Fruit fly (Drosophila melanogaster) whole organism, larva: ENCODE measurements around the gene CG15408.

Experiments
- noc ChIP-seq: fragments of 200-800 bp; sonication (Bioruptor generic); optimal IDR thresholded peaks from 3 replicates; lab custom pipeline; 2019; ENCODE audit warnings: missing biosample characterization, mild to moderate bottlenecking, missing genetic modification characterization, moderate library complexity

The CG15408 gene

DNA sequence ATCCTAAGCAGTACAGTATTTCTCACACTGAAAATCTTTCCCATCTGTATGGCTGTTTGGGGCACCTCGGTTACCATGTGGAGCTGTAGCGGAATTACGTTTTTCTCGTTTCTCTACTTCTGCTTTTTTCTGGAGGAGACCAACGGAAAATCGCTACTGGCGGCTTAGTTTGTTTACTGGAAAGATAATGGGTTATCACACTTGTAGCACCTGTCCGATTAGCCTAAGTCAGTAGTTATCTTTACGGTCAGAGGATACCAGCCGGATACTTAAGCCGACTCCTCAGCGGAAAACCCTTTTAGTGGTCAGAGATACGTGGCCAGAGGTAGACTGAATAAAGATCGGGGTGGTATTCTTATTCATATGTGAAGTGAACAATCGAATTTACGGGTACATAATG, at the start of gene CG15408:
Gene CG15408, plus strand, starts transcription at position 301 of the 400 bp plus-strand sequence.
- TF ChIP-seq noc (tag; lab: Kevin White, UChicago) = no peak

DNA sequence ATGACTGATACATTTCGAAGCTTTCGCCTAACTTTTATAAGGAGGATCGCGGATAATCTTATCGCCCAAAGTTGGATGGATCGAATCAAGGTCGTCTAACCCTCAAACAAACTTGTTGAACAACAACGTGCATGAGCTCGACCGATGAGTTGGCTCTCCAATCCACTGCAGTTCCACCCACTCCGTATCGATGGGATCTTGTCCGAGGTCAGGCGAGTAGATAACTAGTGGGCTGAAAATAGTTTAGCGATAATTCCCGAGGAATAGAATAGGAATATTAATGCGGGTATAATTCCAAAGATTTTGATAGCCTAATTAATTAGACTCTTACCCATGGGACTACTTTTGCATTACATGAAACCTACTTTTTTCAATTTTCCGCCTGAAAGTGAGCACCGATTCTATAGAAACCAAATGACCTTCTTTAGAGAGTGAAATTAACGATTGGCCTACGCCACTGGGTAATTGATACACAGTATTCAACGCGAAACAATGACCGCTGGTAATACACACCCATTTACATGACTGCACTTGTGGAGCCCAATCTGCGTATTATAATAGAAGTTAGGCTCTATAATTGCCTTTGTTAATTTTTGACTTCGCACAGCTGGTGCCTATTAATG, 38.8 kb upstream of the CG15408 start:
- no peak for TF ChIP-seq noc (tag; lab: Kevin White, UChicago)

DNA sequence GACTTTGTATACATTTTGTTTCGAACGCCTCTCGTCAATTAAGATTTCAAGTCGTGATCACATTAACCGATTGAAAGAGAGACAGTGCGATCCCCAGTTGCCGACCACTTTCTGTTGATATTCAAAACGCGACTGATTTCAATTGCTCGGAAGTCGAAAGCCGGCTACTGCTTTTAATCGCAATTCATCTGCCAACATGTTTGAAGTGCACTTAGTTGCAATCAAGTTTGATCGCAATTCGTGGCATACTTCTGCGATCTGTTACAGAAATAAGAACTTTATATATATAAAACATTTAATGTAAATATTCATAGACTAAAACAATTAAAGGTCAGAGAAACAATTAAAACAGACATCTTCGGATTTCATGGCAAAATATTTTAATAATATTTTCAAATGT, 38.0 kb upstream of the CG15408 start, which contains the start of gene CG9664:
Gene CG9664, minus strand, starts transcription at position 135 of the 400 bp plus-strand sequence.
- no peak for TF ChIP-seq noc (tag; lab: Kevin White, UChicago)

DNA sequence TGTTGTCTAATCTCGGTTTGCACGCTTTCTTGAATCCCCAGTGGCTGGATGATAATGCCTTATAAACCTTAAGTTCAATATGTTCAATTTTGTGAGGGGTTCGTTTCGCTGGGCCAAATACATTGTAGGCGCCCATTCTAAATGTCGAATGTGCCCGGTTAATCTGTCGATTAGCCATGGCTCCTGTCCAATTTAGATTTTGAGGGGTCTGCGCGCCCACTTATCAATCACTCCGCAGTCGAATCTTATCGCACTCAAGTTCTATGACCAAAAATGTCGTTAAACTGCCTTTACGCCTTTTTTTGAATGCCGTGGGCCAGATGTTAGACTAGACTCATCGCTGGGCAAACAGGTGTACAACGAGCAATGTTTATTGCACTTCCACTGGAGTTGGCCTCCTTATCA, 34.5 kb upstream of the CG15408 start:
- no peak for TF ChIP-seq noc (tag; lab: Kevin White, UChicago)

DNA sequence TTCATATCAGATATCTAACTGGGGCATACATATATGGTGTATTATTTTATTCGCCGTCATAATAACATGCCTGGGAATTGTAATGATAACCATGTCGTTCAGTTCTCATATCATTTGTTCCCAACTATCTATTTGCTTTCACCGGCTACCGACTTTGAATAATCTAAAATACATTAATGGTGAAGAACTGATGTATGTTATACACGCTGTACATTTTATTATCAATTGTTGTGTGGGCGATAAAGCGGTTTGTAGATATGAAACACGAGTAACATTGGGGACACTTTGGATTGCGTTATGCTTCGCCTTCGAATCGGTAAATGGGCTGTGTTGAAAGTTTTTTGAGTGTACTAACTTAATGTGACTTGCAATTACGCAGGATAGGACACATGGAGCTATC, 33.5 kb upstream of the CG15408 start:
- no peak for TF ChIP-seq noc (tag; lab: Kevin White, UChicago)

DNA sequence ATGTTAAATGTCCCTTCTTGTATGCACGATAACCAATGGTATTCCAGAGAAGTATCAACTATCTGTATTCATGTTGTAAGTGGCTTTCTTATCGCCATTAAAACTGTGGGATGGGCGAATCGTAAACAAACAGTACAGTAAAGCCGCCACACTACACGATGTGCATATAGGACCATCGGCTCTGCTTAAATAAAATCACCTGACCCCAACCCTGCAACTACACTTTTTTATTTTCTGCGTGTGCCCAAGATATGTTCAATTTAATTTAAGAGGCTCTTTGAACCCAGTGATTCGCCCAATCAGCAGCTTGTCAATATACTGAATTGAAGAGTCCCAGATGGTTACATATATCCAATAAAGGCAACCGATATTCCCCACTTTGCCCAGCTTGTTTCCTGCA, 32.8 kb upstream of the CG15408 start:
- TF ChIP-seq noc (tag; lab: Kevin White, UChicago) = no peak

DNA sequence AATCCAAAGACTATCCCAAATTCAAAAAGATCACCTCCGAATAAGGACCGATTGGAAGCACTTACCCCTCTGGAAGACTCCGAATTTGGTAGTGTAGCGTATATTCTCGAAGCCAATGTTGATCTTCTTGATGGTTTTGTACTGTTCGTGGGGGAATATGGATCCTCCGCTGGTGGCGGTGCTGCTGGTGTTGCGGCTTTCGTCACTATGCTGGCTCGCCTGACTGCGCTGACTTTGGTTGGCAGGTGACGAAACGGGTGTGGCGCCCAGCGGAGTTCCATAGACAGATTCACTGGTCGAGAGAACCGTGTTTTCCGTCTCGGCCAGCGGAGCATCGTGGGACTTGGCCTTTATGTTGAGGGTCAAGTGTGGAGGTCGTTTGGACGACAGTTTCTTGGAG, 31.6 kb upstream of the CG15408 start:
- no peak for TF ChIP-seq noc (tag; lab: Kevin White, UChicago)

DNA sequence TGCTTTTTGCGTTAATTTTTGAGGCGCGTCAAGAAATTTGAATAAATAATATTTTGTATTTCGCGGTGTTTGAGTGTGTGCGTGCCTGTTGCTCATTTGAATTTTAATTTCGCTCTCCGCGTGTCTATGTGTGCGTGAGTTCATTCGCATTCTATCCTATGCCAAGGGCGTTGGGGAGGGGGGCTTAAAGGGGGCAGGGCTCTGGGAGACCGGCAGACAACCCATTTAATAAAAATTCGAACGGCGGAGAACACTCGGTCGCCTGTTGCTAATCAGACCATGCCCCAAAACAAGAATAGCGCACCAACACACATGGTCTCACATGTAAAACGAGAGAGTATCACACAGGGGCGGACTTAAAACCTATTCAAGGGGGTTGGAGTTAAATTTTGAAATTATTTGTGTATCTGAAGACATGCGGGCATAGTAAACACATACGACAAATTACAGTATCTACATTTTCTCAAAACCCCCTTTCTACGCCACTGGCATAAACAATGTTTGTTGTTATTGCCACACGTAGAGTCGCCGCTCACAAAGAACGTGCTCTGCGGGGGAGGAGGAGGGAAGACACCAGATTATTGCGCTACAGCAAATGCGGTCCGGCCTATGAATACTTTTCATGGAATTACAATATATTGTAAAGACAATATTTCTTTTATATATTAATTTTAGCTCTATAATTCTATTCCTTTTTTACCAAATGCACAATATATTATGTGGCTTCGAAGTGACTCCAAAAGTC, 30.7 kb upstream of the CG15408 start:
- peak; percentile 99 for TF ChIP-seq noc (tag; lab: Kevin White, UChicago)

DNA sequence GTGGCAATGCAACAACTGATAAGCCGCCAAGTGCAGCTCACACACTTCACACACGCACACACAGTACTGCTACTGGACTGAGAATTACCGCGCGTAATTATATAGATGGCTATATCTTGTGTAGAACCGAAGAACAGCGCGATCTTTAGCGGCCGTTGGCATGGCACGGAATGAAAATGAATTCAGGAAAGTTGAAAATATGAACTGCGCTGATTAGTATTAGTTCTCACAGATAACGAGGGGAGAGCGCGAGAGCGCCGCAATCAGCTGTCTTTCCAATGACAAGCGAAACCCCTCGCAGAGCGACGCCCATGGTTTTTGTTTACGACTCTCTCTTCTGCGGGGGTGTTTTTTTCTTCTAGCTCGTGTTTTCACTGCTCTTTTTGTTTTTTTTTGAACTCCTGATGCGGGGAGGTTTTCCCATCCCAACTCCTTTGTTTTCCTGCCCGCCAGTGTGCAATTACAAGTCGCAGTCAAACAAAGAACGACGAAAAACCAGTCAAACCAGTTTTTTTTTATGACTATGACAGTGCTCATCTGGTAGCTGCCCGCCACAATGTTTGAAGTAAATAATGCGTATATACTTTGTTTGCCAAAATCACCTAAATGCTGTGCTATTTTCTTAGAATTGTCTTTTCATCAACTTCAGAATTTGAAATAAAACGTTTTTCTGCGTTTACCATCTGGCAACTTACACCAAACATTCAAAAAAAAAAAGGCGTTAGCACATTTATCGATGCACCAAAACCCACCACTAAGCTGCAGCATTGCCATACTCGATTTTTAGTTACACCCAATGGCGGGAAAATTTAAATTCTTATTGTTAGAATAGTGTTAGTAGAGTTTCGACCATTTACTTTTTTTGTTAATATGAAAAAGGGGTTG, 29.4 kb upstream of the CG15408 start, which contains the start of gene CG9663:
Gene CG9663, minus strand, starts transcription at position 173 of the 885 bp plus-strand sequence.
- peak; percentile 50 for TF ChIP-seq noc (tag; lab: Kevin White, UChicago)

DNA sequence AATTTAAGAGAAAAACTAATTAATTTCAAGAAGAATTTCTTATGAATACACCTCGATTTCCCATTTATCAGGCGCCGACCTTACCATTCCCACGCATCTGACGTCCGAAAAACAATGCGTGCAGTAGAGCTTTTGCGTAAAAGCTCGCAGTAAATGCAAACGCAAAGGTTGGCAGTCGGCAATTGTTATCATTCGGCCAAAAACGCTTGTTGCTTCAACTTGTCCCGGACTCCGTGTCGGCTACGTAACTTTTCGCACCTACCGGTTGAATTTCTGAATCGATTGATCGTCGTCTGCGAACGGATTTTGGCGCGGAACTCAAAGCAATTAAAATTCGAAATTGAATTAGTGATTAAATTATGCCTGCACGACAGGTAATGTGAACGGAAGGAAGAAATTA, 28.7 kb upstream of the CG15408 start, which contains the start of gene CG3277:
Gene CG3277, plus strand, starts transcription at position 208 of the 400 bp plus-strand sequence.
- no peak for TF ChIP-seq noc (tag; lab: Kevin White, UChicago)

DNA sequence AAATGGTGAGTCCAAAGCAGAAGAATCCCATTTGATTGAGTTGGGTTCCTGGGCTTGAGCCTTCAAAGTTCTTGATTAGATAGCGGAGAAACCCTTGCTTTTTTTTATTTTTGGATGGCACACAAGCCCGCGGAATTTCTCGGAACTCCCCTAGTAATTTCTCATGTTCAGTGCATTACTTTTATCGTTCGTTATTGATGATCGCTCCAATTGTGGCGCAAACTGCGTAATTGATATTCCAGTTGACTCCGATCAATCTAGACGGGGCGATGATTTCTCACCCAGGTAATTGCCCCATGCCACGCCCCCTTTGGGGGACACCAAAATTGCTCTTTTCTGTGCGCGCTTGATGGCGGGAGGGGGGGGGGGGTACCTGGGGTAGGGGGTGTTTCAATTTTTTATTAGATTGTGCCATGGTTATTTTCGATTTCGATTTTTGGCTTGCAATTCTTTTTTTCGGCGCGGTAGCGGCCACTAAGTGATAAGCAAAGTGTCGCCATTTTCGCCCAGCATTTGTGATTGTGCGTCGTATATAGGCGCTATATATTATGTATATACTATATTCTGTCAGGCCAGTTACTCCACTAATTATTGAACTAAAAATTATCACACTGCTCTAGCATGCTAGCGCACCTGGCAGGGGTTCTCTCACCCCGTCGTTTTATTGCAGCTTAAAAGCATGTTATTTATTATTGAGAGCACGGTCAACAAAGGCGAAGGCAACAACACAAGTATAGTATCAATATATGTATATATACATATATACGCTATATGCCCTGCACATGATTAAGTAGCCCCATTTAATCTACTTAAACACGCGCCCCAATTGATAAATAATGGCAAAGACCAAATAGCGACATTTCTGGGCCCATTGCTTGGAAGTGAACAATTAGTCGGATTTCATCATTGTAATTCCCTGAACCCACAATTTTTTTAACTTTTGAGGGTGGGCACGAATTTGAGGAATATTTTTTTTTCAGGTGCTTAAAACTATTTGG, 27.5 kb upstream of the CG15408 start:
- peak; percentile 39 for TF ChIP-seq noc (tag; lab: Kevin White, UChicago)

DNA sequence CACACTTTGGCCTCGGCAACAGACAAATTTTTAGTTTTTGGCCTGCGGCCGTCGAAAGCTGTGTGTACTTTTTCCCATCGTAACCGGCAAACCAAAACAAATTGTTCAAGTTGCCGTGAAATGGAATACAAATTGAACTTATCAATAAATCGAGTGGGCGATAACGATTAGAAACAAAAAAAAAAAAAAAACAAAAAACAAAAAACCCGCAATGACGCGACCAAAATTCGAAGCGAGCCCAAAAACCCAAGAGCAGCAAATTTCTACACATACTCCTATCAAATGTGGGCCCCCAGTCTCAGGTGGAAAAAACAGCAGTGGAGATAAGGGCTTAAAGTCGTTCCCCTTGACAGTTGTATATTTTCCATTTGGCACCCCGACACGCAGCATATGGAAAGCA, 25.4 kb upstream of the CG15408 start:
- no peak for TF ChIP-seq noc (tag; lab: Kevin White, UChicago)

DNA sequence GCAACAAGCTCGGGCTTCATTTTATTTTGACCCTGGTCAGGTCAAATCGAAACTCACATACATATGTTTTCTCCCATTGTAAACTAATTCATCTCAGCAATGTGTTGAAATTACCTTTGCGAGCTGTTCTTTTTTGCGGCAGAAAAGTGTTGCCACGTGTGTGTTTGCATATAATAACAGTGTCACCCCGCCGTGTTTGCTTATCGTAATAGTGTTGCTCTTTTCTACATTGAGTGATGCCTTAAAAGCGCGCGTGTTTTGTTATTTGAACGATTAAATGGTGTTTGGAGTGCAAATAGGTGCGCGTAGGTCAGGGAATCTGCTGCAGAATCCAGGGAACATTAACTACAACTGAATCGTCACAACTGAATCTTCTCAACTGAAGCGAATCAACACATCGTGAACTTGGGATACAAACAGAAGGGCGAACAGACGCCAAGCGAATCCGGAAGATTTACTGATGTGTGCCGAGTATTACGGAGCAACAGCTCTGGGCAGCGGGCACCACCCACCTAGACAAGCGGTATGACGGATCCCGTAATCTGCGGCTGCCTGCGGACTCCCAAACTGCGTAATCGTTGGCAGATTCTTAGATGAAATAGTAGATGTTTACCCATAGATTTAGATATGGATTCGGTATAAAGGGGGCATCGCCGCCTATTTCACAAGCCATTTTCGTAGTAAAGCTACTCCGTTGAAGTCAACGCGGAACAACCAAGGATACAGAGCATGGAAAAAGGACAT, 23.9 kb upstream of the CG15408 start, which contains the start of gene CG15406:
Gene CG15406, plus strand, starts transcription at position 694 of the 744 bp plus-strand sequence.
- no peak for TF ChIP-seq noc (tag; lab: Kevin White, UChicago)
